Fruit fly (Drosophila melanogaster) Kc167 (cell line): ENCODE data around the gene Sil1.

Experiments used
- psq ChIP-seq: fragments of >200 bp; optimal IDR thresholded peaks from 2 replicates; lab custom pipeline; 2017; ENCODE audit warnings: missing external identifiers
- ttk ChIP-seq: sonication (Bioruptor generic); optimal IDR thresholded peaks from 2 replicates; lab custom pipeline; 2017; ENCODE audit warnings: missing external identifiers

DNA sequence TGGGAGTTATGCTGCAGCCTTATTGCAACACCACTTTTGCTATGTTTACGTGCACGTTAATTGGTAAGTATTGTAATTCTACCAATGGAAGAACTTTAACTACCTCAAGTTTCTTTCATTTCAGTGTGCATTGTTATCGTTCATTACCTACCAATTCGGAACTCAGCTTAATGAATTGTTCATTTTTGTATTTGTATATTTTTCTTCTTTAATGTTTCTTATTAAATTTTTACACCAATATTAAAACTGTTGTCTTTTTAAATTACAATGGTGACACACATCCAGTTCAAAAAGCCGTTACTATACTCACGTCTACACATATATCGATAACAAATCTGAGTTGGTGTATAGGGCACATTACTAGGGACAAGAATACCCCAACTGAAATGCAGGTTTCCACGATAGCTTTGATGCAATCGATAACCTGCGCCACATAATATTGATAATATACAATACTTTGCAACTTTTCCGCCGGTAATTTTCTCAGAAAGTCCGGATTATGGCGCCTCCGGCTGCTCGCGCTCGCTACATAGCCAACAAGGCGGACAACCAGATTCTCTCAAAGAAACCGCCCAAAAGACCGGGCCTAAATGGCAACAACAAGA is 14.0 kb downstream of the Sil1 start, which contains the start of gene Alg9:
- TF ChIP-seq ttk (no peak), psq (no peak)
